Fruit fly (Drosophila melanogaster) whole organism, embryonic: Measurements from ENCODE around the gene CG15418.
A peak's percentile ranks its signal among the peaks of the same experiment; 100 is the strongest.

Experiments
- Ada2b ChIP-seq: fragments of 200-800 bp; sonication (Bioruptor generic); IDR thresholded peaks from 2 replicates; pipeline ENCODE4 v1.3.6; 2022; ENCODE audit warnings: missing biosample characterization, missing genetic modification characterization
- Bteb2 ChIP-seq: fragments of 200-800 bp; sonication (Bioruptor generic); optimal IDR thresholded peaks from 2 replicates; lab custom pipeline; 2016; ENCODE audit warnings: missing biosample characterization, missing genetic modification characterization
- CG12391 ChIP-seq: fragments of 200-800 bp; sonication (Bioruptor generic); optimal IDR thresholded peaks from 3 replicates; lab custom pipeline; 2018; ENCODE audit warnings: missing biosample characterization, mild to moderate bottlenecking, missing genetic modification characterization, moderate library complexity
- CG13624 ChIP-seq: fragments of 200-800 bp; sonication (Bioruptor generic); optimal IDR thresholded peaks from 2 replicates; lab custom pipeline; 2016; ENCODE audit warnings: missing biosample characterization, missing genetic modification characterization
- CG15269 ChIP-seq: fragments of 200-800 bp; sonication (Bioruptor generic); optimal IDR thresholded peaks from 2 replicates; lab custom pipeline; 2018; ENCODE audit warnings: missing biosample characterization, mild to moderate bottlenecking, missing genetic modification characterization, moderate library complexity
- CG15696 ChIP-seq: fragments of 200-800 bp; sonication (Bioruptor generic); optimal IDR thresholded peaks from 2 replicates; lab custom pipeline; 2019; ENCODE audit warnings: missing biosample characterization, mild to moderate bottlenecking, missing genetic modification characterization, moderate library complexity
- CG1647 ChIP-seq: fragments of 200-800 bp; sonication (Bioruptor generic); optimal IDR thresholded peaks from 3 replicates; lab custom pipeline; 2016; ENCODE audit warnings: missing biosample characterization, missing genetic modification characterization
- CG16863 ChIP-seq: fragments of 200-800 bp; sonication (Bioruptor generic); optimal IDR thresholded peaks from 3 replicates; lab custom pipeline; 2016; ENCODE audit warnings: missing biosample characterization, missing genetic modification characterization
- CG3847 ChIP-seq: fragments of 200-800 bp; sonication (Bioruptor generic); IDR thresholded peaks from 2 replicates; pipeline ENCODE4 v1.3.6; 2022; ENCODE audit warnings: missing biosample characterization, missing genetic modification characterization
- CG4820 ChIP-seq: fragments of 200-800 bp; sonication (Bioruptor generic); optimal IDR thresholded peaks from 3 replicates; lab custom pipeline; 2016; ENCODE audit warnings: missing biosample characterization, missing genetic modification characterization
- CG6254 ChIP-seq: fragments of 200-800 bp; sonication (Bioruptor generic); optimal IDR thresholded peaks from 3 replicates; lab custom pipeline; 2017; ENCODE audit warnings: mild to moderate bottlenecking, missing biosample characterization, missing genetic modification reagents, missing genetic modification characterization
- CG6791 ChIP-seq: fragments of 200-800 bp; sonication (Bioruptor generic); IDR thresholded peaks from 3 replicates; pipeline ENCODE4 v1.3.6; 2022; ENCODE audit warnings: missing biosample characterization, missing genetic modification characterization; ENCODE audit not compliant: partially characterized antibody
- CG8290 ChIP-seq, 3 experiments: fragments of 200-800 bp; sonication (Bioruptor generic); optimal IDR thresholded peaks; 2 replicates each; lab custom pipeline; 2016 to 2019; ENCODE audit warnings: missing biosample characterization in 3 of 3, missing genetic modification characterization in 3 of 3, mild to moderate bottlenecking in 2 of 3, moderate library complexity in 1 of 3
- CG8924 ChIP-seq: fragments of 200-800 bp; optimal IDR thresholded peaks from 3 replicates; lab custom pipeline; 2019; ENCODE audit warnings: missing biosample characterization, mild to moderate bottlenecking, missing genetic modification characterization, moderate library complexity
- Camta ChIP-seq: fragments of 200-800 bp; sonication (Bioruptor generic); optimal IDR thresholded peaks from 2 replicates; lab custom pipeline; 2016; ENCODE audit warnings: missing biosample characterization, missing genetic modification characterization
- Chrac-16 ChIP-seq: fragments of 200-800 bp; sonication (Bioruptor generic); optimal IDR thresholded peaks from 3 replicates; lab custom pipeline; 2016; ENCODE audit warnings: missing biosample characterization, missing genetic modification characterization
- D19A ChIP-seq: fragments of 200-800 bp; optimal IDR thresholded peaks from 3 replicates; lab custom pipeline; 2019; ENCODE audit warnings: missing biosample characterization, mild to moderate bottlenecking, missing genetic modification characterization, moderate library complexity
- E2f1 ChIP-seq: fragments of 200-800 bp; sonication (Bioruptor generic); IDR thresholded peaks from 2 replicates; pipeline ENCODE4 v1.3.6; 2022; ENCODE audit warnings: missing biosample characterization, missing genetic modification characterization
- Ets65A ChIP-seq: fragments of 200-800 bp; sonication (Bioruptor generic); peaks from one replicate; lab custom pipeline; 2016; ENCODE audit warnings: missing biosample characterization, missing genetic modification characterization
- Fer3 ChIP-seq: fragments of 200-800 bp; sonication (Bioruptor generic); optimal IDR thresholded peaks from 2 replicates; lab custom pipeline; 2018; ENCODE audit warnings: missing biosample characterization, mild to moderate bottlenecking, missing genetic modification characterization, moderate library complexity
- HmgZ ChIP-seq: fragments of 200-800 bp; sonication (Bioruptor generic); optimal IDR thresholded peaks from 2 replicates; lab custom pipeline; 2018; ENCODE audit warnings: missing biosample characterization, mild to moderate bottlenecking, missing genetic modification characterization
- Hsf ChIP-seq: fragments of 200-800 bp; sonication (Bioruptor generic); optimal IDR thresholded peaks from 3 replicates; lab custom pipeline; 2016; ENCODE audit warnings: missing biosample characterization, missing genetic modification characterization
- Kr ChIP-seq: fragments of 200-800 bp; sonication (Bioruptor generic); optimal IDR thresholded peaks from 2 replicates; lab custom pipeline; 2017; ENCODE audit warnings: missing biosample characterization, mild to moderate bottlenecking, missing genetic modification characterization
- Mrtf ChIP-seq: fragments of 200-800 bp; sonication (Bioruptor generic); IDR thresholded peaks from 3 replicates; pipeline ENCODE4 v1.3.6; 2022; ENCODE audit warnings: missing biosample characterization, missing genetic modification characterization
- Ptx1 ChIP-seq: fragments of 200-800 bp; sonication (Bioruptor generic); IDR thresholded peaks from 2 replicates; pipeline ENCODE4 v1.3.6; 2022; ENCODE audit warnings: missing biosample characterization, missing genetic modification characterization
- Rx ChIP-seq: fragments of 200-800 bp; sonication (Bioruptor generic); IDR thresholded peaks from 2 replicates; pipeline ENCODE4 v1.3.6; 2022; ENCODE audit warnings: missing biosample characterization, missing genetic modification characterization
- Side ChIP-seq: fragments of 200-800 bp; sonication (Bioruptor generic); optimal IDR thresholded peaks from 2 replicates; lab custom pipeline; 2016; ENCODE audit warnings: missing biosample characterization, missing genetic modification characterization
- al ChIP-seq: fragments of 200-800 bp; sonication (Bioruptor generic); IDR thresholded peaks from 2 replicates; pipeline ENCODE4 v1.3.6; 2022; ENCODE audit warnings: missing biosample characterization, missing genetic modification characterization
- amos ChIP-seq: fragments of 200-800 bp; sonication (Bioruptor generic); IDR thresholded peaks from 2 replicates; pipeline ENCODE4 v1.3.6; 2022; ENCODE audit warnings: missing biosample characterization, missing genetic modification characterization; ENCODE audit not compliant: partially characterized antibody
- ara ChIP-seq: fragments of 200-800 bp; sonication (Bioruptor generic); IDR thresholded peaks from 2 replicates; pipeline ENCODE4 v1.3.6; 2022; ENCODE audit warnings: missing biosample characterization, missing genetic modification characterization
- chif ChIP-seq, 2 experiments: fragments of 200-800 bp; sonication (Bioruptor generic); optimal IDR thresholded peaks; 3 replicates each; lab custom pipeline; 2016; ENCODE audit warnings: missing biosample characterization in 2 of 2, missing genetic modification characterization in 2 of 2
- ci ChIP-seq: fragments of 200-800 bp; sonication (Bioruptor generic); IDR thresholded peaks from 3 replicates; pipeline ENCODE4 v1.3.6; 2022; ENCODE audit warnings: missing biosample characterization, missing genetic modification characterization
- croc ChIP-seq: fragments of 200-800 bp; sonication (Bioruptor generic); conservative IDR thresholded peaks from 3 replicates; pipeline ENCODE4 v1.3.6; 2022; ENCODE audit warnings: missing biosample characterization, missing genetic modification characterization
- crp ChIP-seq, 2 experiments: fragments of 200-800 bp; sonication (Bioruptor generic); optimal IDR thresholded peaks; 2 replicates in 1 of 2; 3 replicates in 1 of 2; lab custom pipeline; 2017; ENCODE audit warnings: missing biosample characterization in 2 of 2, missing genetic modification characterization in 2 of 2, mild to moderate bottlenecking in 1 of 2, moderate library complexity in 1 of 2
- dan ChIP-seq: fragments of 200-800 bp; sonication (Bioruptor generic); IDR thresholded peaks from 2 replicates; pipeline ENCODE4 v1.3.6; 2022; ENCODE audit warnings: missing biosample characterization, missing genetic modification characterization
- danr ChIP-seq: fragments of 200-800 bp; sonication (Bioruptor generic); IDR thresholded peaks from 2 replicates; pipeline ENCODE4 v1.3.6; 2022; ENCODE audit warnings: missing biosample characterization, missing genetic modification characterization
- dmrt11E ChIP-seq: fragments of 200-800 bp; sonication (Bioruptor generic); optimal IDR thresholded peaks from 3 replicates; lab custom pipeline; 2018; ENCODE audit warnings: missing biosample characterization, mild to moderate bottlenecking, missing genetic modification characterization, moderate library complexity
- dysf ChIP-seq: fragments of 200-800 bp; sonication (Bioruptor generic); IDR thresholded peaks from 3 replicates; pipeline ENCODE4 v1.3.6; 2022; ENCODE audit warnings: missing biosample characterization, missing genetic modification characterization
- emc ChIP-seq: fragments of 200-800 bp; sonication (Bioruptor generic); optimal IDR thresholded peaks from 2 replicates; lab custom pipeline; 2016; ENCODE audit warnings: missing biosample characterization, missing genetic modification characterization
- fd96Cb ChIP-seq: fragments of 200-800 bp; sonication (Bioruptor generic); optimal IDR thresholded peaks from 2 replicates; lab custom pipeline; 2018; ENCODE audit warnings: missing biosample characterization, mild to moderate bottlenecking, missing genetic modification characterization, moderate library complexity
- ftz-f1 ChIP-seq: fragments of 200-800 bp; sonication (Bioruptor generic); optimal IDR thresholded peaks from 2 replicates; lab custom pipeline; 2016; ENCODE audit warnings: missing biosample characterization, missing genetic modification characterization
- hkb ChIP-seq, 2 experiments: fragments of 200-800 bp in 1 of 2; fragments of >200 bp in 1 of 2; sonication (Bioruptor generic) in 1 of 2; IDR thresholded peaks in 1 of 2; optimal IDR thresholded peaks in 1 of 2; 2 replicates each; pipeline versions ENCODE4 v1.3.6 to Lab custom; 2017 to 2022; ENCODE audit warnings: missing biosample characterization in 1 of 2, missing genetic modification characterization in 1 of 2
- ind ChIP-seq: fragments of 200-800 bp; sonication (Bioruptor generic); optimal IDR thresholded peaks from 3 replicates; lab custom pipeline; 2016; ENCODE audit warnings: missing biosample characterization, missing genetic modification characterization
- kni ChIP-seq: fragments of 200-800 bp; sonication (Bioruptor generic); optimal IDR thresholded peaks from 3 replicates; lab custom pipeline; 2017; ENCODE audit warnings: mild to moderate bottlenecking, missing biosample characterization, missing genetic modification reagents, missing genetic modification characterization
- lmd ChIP-seq: fragments of 200-800 bp; sonication (Bioruptor generic); IDR thresholded peaks from 2 replicates; pipeline ENCODE4 v1.3.6; 2022; ENCODE audit warnings: missing biosample characterization, missing genetic modification characterization
- lola ChIP-seq, 3 experiments: fragments of >200 bp in 2 of 3; fragments of 200-800 bp in 1 of 3; sonication (Bioruptor generic) in 1 of 3; optimal IDR thresholded peaks; 2 replicates each; lab custom pipeline; 2017 to 2019; ENCODE audit warnings: missing biosample characterization in 3 of 3, missing genetic modification characterization in 3 of 3, mild to moderate bottlenecking in 1 of 3, moderate library complexity in 1 of 3
- onecut ChIP-seq: fragments of 200-800 bp; sonication (Bioruptor generic); IDR thresholded peaks from 2 replicates; pipeline ENCODE4 v1.3.6; 2022; ENCODE audit warnings: missing biosample characterization, missing genetic modification characterization
- ranshi ChIP-seq: fragments of 200-800 bp; sonication (Bioruptor generic); IDR thresholded peaks from 2 replicates; pipeline ENCODE4 v1.3.6; 2022; ENCODE audit warnings: missing biosample characterization, missing genetic modification characterization
- sisA ChIP-seq: fragments of 200-800 bp; sonication (Bioruptor generic); IDR thresholded peaks from 2 replicates; pipeline ENCODE4 v1.3.6; 2022; ENCODE audit warnings: missing biosample characterization, missing genetic modification characterization

Gene CG15418

DNA sequence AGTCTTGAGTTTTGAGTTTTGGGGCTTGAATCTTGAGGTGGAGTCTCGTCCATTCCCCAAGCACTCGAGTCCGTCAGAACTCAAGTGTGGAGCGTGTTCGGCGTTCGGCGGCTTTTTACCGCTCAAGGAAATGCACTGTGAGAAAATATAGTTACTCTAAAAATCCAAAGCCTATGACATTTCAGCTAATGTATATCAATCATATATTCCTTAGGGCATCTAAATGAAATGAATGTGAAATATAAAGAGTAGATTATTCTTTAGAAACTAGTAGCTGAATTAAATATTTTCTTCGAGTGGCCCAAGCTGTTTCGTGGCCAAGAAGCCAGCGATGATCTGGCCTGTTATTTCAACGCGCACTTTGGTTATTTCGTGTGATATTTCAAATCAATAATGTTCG, 34.2 kb downstream of the CG15418 start (continued):
- peak; percentile 46 for TF ChIP-seq Chrac-16
- no peak for TF ChIP-seq Fer3 (tag; lab: Kevin White, UChicago)
- peak; percentile 49; the same call in 2 of the 3 replicates for TF ChIP-seq dysf
- no peak for TF ChIP-seq CG8290 (GFP tag; optimal IDR thresholded peaks at IDR 0.05; lab: Kevin White, UChicago)
- peak in 1 of 2 experiments; percentile 18 for TF ChIP-seq CG8290 (tag; optimal IDR thresholded peaks at IDR 0.05; lab: Kevin White, UChicago)
- peak; percentile 39 for TF ChIP-seq CG8924 (tag; lab: Kevin White, UChicago)
- TF ChIP-seq CG15269 (tag; lab: Kevin White, UChicago), result peak; percentile 24
- TF ChIP-seq Camta, result peak; percentile 17
- TF ChIP-seq fd96Cb, result peak; percentile 55
- TF ChIP-seq CG3847 (GFP tag; lab: Robert Waterston, UW), result 0 out of 2 replicates have a peak, but pooled peaks have one; percentile 24
- no peak for TF ChIP-seq Mrtf (GFP tag; lab: Robert Waterston, UW)
- no peak for TF ChIP-seq danr (GFP tag; lab: Robert Waterston, UW)
- TF ChIP-seq ara (GFP tag; lab: Robert Waterston, UW), result peak; percentile 70
- TF ChIP-seq CG16863 (GFP tag; lab: Kevin White, UChicago), result peak; percentile 24
- no peak for TF ChIP-seq Kr (GFP tag; lab: Kevin White, UChicago)
- no peak for TF ChIP-seq CG1647 (GFP tag; lab: Kevin White, UChicago)
- TF ChIP-seq crp (GFP tag; optimal IDR thresholded peaks at IDR 0.05; lab: Kevin White, UChicago), result no peak
- TF ChIP-seq Ets65A (GFP tag; lab: Kevin White, UChicago), result no peak
- no peak for TF ChIP-seq al
- TF ChIP-seq ranshi (GFP tag; lab: Robert Waterston, UW), result peak; percentile 58; the same call in 1 of the 2 replicates
- peak; percentile 83 for TF ChIP-seq dmrt11E (tag; lab: Kevin White, UChicago)
- peak; percentile 28 to 73 for TF ChIP-seq chif (GFP tag; optimal IDR thresholded peaks at IDR 0.05; lab: Kevin White, UChicago)
- TF ChIP-seq CG6791, result no peak
- no peak for TF ChIP-seq HmgZ (tag; lab: Kevin White, UChicago)
- peak; percentile 29; the same call in 1 of the 2 replicates for TF ChIP-seq lmd (GFP tag; lab: Robert Waterston, UW)
- TF ChIP-seq dan, result no peak
- TF ChIP-seq amos, result no peak
- no peak for TF ChIP-seq CG13624 (GFP tag; lab: Kevin White, UChicago)
- TF ChIP-seq Ada2b (GFP tag; lab: Robert Waterston, UW), result peak; percentile 48; the same call in 1 of the 2 replicates
- peak in 1 of 3 experiments; percentile 74 for TF ChIP-seq lola (GFP tag; optimal IDR thresholded peaks at IDR 0.05; lab: Kevin White, UChicago)
- TF ChIP-seq onecut (GFP tag; lab: Robert Waterston, UW), result 0 out of 2 replicates have a peak, but pooled peaks have one; percentile 35
- TF ChIP-seq CG6254 (GFP tag; lab: Kevin White, UChicago), result peak; percentile 8
- TF ChIP-seq Hsf (GFP tag; lab: Kevin White, UChicago), result peak; percentile 7
- no peak for TF ChIP-seq ftz-f1 (GFP tag; lab: Kevin White, UChicago)
- peak; percentile 44 for TF ChIP-seq CG4820 (GFP tag; lab: Kevin White, UChicago)
- peak; percentile 11; the same call in 1 of the 2 replicates for TF ChIP-seq Rx (GFP tag; lab: Robert Waterston, UW)
- TF ChIP-seq E2f1 (GFP tag; lab: Robert Waterston, UW), result 0 out of 2 replicates have a peak, but pooled peaks have one; percentile 25
- peak; percentile 27 for TF ChIP-seq CG15696 (tag; lab: Kevin White, UChicago)
- TF ChIP-seq Bteb2 (GFP tag; lab: Kevin White, UChicago), result no peak
- TF ChIP-seq sisA (GFP tag; lab: Robert Waterston, UW), result peak; percentile 38; the same call in 1 of the 2 replicates
- no peak for TF ChIP-seq Side (GFP tag; lab: Kevin White, UChicago)
- peak; percentile 56 for TF ChIP-seq CG12391 (tag; lab: Kevin White, UChicago)
- TF ChIP-seq Ptx1 (GFP tag; lab: Robert Waterston, UW), result peak; percentile 51
- TF ChIP-seq emc (GFP tag; lab: Kevin White, UChicago), result no peak
- peak; percentile 67; the same call in 2 of the 3 replicates for TF ChIP-seq ci (GFP tag; lab: Robert Waterston, UW)
- peak; percentile 54; the same call in 2 of the 3 replicates for TF ChIP-seq croc (GFP tag; lab: Robert Waterston, UW)
- peak; percentile 39 for TF ChIP-seq D19A (tag; lab: Kevin White, UChicago)
- TF ChIP-seq kni, result no peak
- no peak for TF ChIP-seq hkb (optimal IDR thresholded peaks at IDR 0.05; lab: Kevin White, UChicago)
- peak; percentile 56; the same call in 1 of the 2 replicates for TF ChIP-seq hkb (GFP tag; IDR thresholded peaks at IDR 0.05; lab: Robert Waterston, UW)
- TF ChIP-seq ind (GFP tag; lab: Kevin White, UChicago), result no peak
